Worm (Caenorhabditis elegans) whole organism, L4 larva: ENCODE data around the gene srh-172.

Source experiments
- D1046.2 ChIP-seq: fragments of 200-800 bp; sonication (Bioruptor generic); IDR thresholded peaks from 2 replicates; pipeline ENCODE4 v1.3.6; 2022; ENCODE audit warnings: missing genetic modification characterization, missing compliant biosample characterization
- aly-2 ChIP-seq: sonication (generic microtip); optimal IDR thresholded peaks from 2 replicates; lab custom pipeline; 2018; ENCODE audit warnings: missing biosample characterization, missing genetic modification characterization
- attf-4 ChIP-seq: sonication (generic microtip); optimal IDR thresholded peaks from 3 replicates; lab custom pipeline; 2017; ENCODE audit warnings: missing biosample characterization, missing genetic modification characterization
- mes-2 ChIP-seq: sonication (generic microtip); optimal IDR thresholded peaks from 2 replicates; lab custom pipeline; 2016; ENCODE audit warnings: missing genotype, mild to moderate bottlenecking, missing genetic modification characterization, missing compliant biosample characterization; ENCODE audit not compliant: poor library complexity, severe bottlenecking
- nhr-28 ChIP-seq: fragments of 150-350 bp; optimal IDR thresholded peaks from 2 replicates; lab custom pipeline; 2014; ENCODE audit warnings: missing biosample characterization, missing genetic modification characterization
- unc-39 ChIP-seq: sonication (generic microtip); optimal IDR thresholded peaks from 2 replicates; lab custom pipeline; 2017; ENCODE audit warnings: missing biosample characterization, missing genetic modification characterization
- unc-62 ChIP-seq, 3 experiments: fragments of 150-350 bp in 1 of 3; sonication (generic microtip); optimal IDR thresholded peaks in 2 of 3; peaks in 1 of 3; 1 replicate in 1 of 3; 2 replicates in 2 of 3; lab custom pipeline; 2014 to 2017; ENCODE audit warnings: missing biosample characterization in 3 of 3, missing genetic modification characterization in 3 of 3, missing genetic modification reagents in 3 of 3, missing genotype in 1 of 3

Gene srh-172

ce11 chrV:20005724-20006132 lies 46.9 kb downstream of the srh-172 start (continued):
- peak in 1 of 2 experiments; percentile 96 for TF ChIP-seq unc-62 (GFP tag; optimal IDR thresholded peaks at IDR 0.05 in 1 of 2; lab: Kevin White, UChicago)
- TF ChIP-seq unc-62 (tag; optimal IDR thresholded peaks at IDR 0.05; lab: Kevin White, UChicago) = no peak
- peak; percentile 75 for TF ChIP-seq mes-2 (tag; lab: Kevin White, UChicago)

- TF ChIP-seq D1046.2 (GFP tag; lab: Robert Waterston, UW) (no peak), unc-39 (tag; lab: Kevin White, UChicago) (no peak), attf-4 (tag; lab: Kevin White, UChicago) (no peak), aly-2 (tag; lab: Kevin White, UChicago) (no peak), nhr-28 (tag; lab: Kevin White, UChicago) (no peak)
Measured at ce11 chrV:20007470-20007869, 48.6 kb downstream of the srh-172 start, which contains the start of gene Y60A3A.23. Gene Y60A3A.23, plus strand, starts transcription at chrV:20007770.
